Worm (Caenorhabditis elegans) whole organism, L3 larva: Measurements from ENCODE around the gene T15B7.15.

Experiments used
- R02D3.7 ChIP-seq: fragments of 150-350 bp; optimal IDR thresholded peaks from 2 replicates; lab custom pipeline; 2014; ENCODE audit warnings: missing biosample characterization, missing genetic modification characterization
- ZK546.5 ChIP-seq: sonication (generic microtip); optimal IDR thresholded peaks from 2 replicates; lab custom pipeline; 2017; ENCODE audit warnings: missing biosample characterization, missing genetic modification characterization
- aly-2 ChIP-seq: fragments of 150-350 bp; optimal IDR thresholded peaks from 2 replicates; lab custom pipeline; 2014; ENCODE audit warnings: missing biosample characterization, missing genetic modification characterization
- ceh-16 ChIP-seq: sonication (generic microtip); optimal IDR thresholded peaks from 2 replicates; lab custom pipeline; 2017; ENCODE audit warnings: missing biosample characterization, missing genetic modification characterization
- ceh-28 ChIP-seq: fragments of 150-350 bp; optimal IDR thresholded peaks from 2 replicates; lab custom pipeline; 2014; ENCODE audit warnings: missing biosample characterization, missing genetic modification reagents, missing genetic modification characterization
- ceh-82 ChIP-seq: fragments of 150-350 bp; optimal IDR thresholded peaks from 2 replicates; lab custom pipeline; 2014; ENCODE audit warnings: missing biosample characterization, missing genetic modification characterization
- ceh-9 ChIP-seq: sonication (generic microtip); optimal IDR thresholded peaks from 2 replicates; lab custom pipeline; 2018; ENCODE audit warnings: missing biosample characterization, missing genetic modification characterization
- daf-12 ChIP-seq: fragments of 150-350 bp; optimal IDR thresholded peaks from 2 replicates; lab custom pipeline; 2014; ENCODE audit warnings: missing biosample characterization, missing genetic modification reagents, missing genetic modification characterization
- egl-27 ChIP-seq: sonication (generic microtip); optimal IDR thresholded peaks from 4 replicates; lab custom pipeline; 2017; ENCODE audit warnings: missing biosample characterization, missing genetic modification reagents, missing genetic modification characterization
- egl-5 ChIP-seq: fragments of 150-350 bp; optimal IDR thresholded peaks from 2 replicates; lab custom pipeline; 2017; ENCODE audit warnings: missing biosample characterization, missing genetic modification reagents, missing genetic modification characterization, inconsistent platforms
- elt-2 ChIP-seq: sonication (generic microtip); optimal IDR thresholded peaks from 2 replicates; lab custom pipeline; 2016; ENCODE audit warnings: missing genetic modification reagents, mild to moderate bottlenecking, missing genetic modification characterization, missing compliant biosample characterization
- fkh-2 ChIP-seq: fragments of 150-350 bp; optimal IDR thresholded peaks from 2 replicates; lab custom pipeline; 2014; ENCODE audit warnings: missing biosample characterization, missing genetic modification reagents, missing genetic modification characterization
- hmg-11 ChIP-seq: sonication (generic microtip); optimal IDR thresholded peaks from 2 replicates; lab custom pipeline; 2016; ENCODE audit warnings: missing genetic modification characterization, missing compliant biosample characterization
- jun-1 ChIP-seq: fragments of 150-350 bp; optimal IDR thresholded peaks from 2 replicates; lab custom pipeline; 2014; ENCODE audit warnings: missing biosample characterization, missing genetic modification reagents, missing genetic modification characterization
- lin-39 ChIP-seq: fragments of 150-350 bp; optimal IDR thresholded peaks from 2 replicates; lab custom pipeline; 2018; ENCODE audit warnings: missing biosample characterization, missing genetic modification reagents, missing genetic modification characterization
- lsy-12 ChIP-seq: sonication (generic microtip); optimal IDR thresholded peaks from 2 replicates; lab custom pipeline; 2016; ENCODE audit warnings: mild to moderate bottlenecking, missing genetic modification characterization, missing compliant biosample characterization
- nfya-1 ChIP-seq: sonication (generic microtip); optimal IDR thresholded peaks from 2 replicates; lab custom pipeline; 2017; ENCODE audit warnings: missing genetic modification characterization, mild to moderate bottlenecking, missing compliant biosample characterization, antibody characterized with exemption, moderate library complexity; ENCODE audit not compliant: insufficient read depth
- nhr-11 ChIP-seq: fragments of 150-350 bp; optimal IDR thresholded peaks from 2 replicates; lab custom pipeline; 2014; ENCODE audit warnings: missing biosample characterization, missing genetic modification characterization
- nhr-12 ChIP-seq: fragments of 150-350 bp; optimal IDR thresholded peaks from 2 replicates; lab custom pipeline; 2014; ENCODE audit warnings: missing biosample characterization, missing genetic modification characterization
- nhr-23 ChIP-seq: fragments of 150-350 bp; optimal IDR thresholded peaks from 2 replicates; lab custom pipeline; 2014; ENCODE audit warnings: missing biosample characterization, missing genetic modification reagents, missing genetic modification characterization
- nhr-237 ChIP-seq: fragments of 150-350 bp; optimal IDR thresholded peaks from 2 replicates; lab custom pipeline; 2014; ENCODE audit warnings: missing biosample characterization, missing genetic modification characterization
- nhr-25 ChIP-seq: sonication (generic microtip); optimal IDR thresholded peaks from 2 replicates; lab custom pipeline; 2017; ENCODE audit warnings: missing biosample characterization, missing genetic modification characterization
- nhr-28 ChIP-seq: fragments of 150-350 bp; optimal IDR thresholded peaks from 2 replicates; lab custom pipeline; 2014; ENCODE audit warnings: missing biosample characterization, missing genetic modification characterization
- nhr-43 ChIP-seq: sonication (generic microtip); optimal IDR thresholded peaks from 2 replicates; lab custom pipeline; 2016; ENCODE audit warnings: mild to moderate bottlenecking, missing genetic modification characterization, missing compliant biosample characterization; ENCODE audit not compliant: poor library complexity, severe bottlenecking
- nhr-76 ChIP-seq: fragments of 150-350 bp; sonication (generic microtip); optimal IDR thresholded peaks from 5 replicates; lab custom pipeline; 2014; ENCODE audit warnings: missing biosample characterization, missing genetic modification characterization
- nhr-77 ChIP-seq: fragments of 150-350 bp; optimal IDR thresholded peaks from 2 replicates; lab custom pipeline; 2014; ENCODE audit warnings: missing biosample characterization, missing genetic modification characterization
- pha-4 ChIP-seq: fragments of 150-350 bp; optimal IDR thresholded peaks from 2 replicates; lab custom pipeline; 2014; ENCODE audit warnings: missing biosample characterization, missing genetic modification reagents, missing genetic modification characterization
- pqm-1 ChIP-seq: fragments of 150-350 bp; optimal IDR thresholded peaks from 2 replicates; lab custom pipeline; 2017; ENCODE audit warnings: missing biosample characterization, missing genetic modification characterization, inconsistent platforms
- snpc-4 ChIP-seq: fragments of 150-350 bp; optimal IDR thresholded peaks from 2 replicates; lab custom pipeline; 2014; ENCODE audit warnings: missing biosample characterization, missing genetic modification characterization
- tbx-2 ChIP-seq: sonication (generic microtip); optimal IDR thresholded peaks from 2 replicates; lab custom pipeline; 2016; ENCODE audit warnings: mild to moderate bottlenecking, missing genetic modification characterization, missing compliant biosample characterization
- unc-39 ChIP-seq: sonication (generic microtip); optimal IDR thresholded peaks from 4 replicates; lab custom pipeline; 2017; ENCODE audit warnings: missing biosample characterization, missing genetic modification characterization
- unc-62 ChIP-seq: fragments of 150-350 bp; sonication (generic microtip); optimal IDR thresholded peaks from 4 replicates; lab custom pipeline; 2014; ENCODE audit warnings: missing biosample characterization, missing genetic modification reagents, missing genetic modification characterization
- zag-1 ChIP-seq: fragments of 150-350 bp; optimal IDR thresholded peaks from 2 replicates; lab custom pipeline; 2014; ENCODE audit warnings: missing biosample characterization, missing genetic modification characterization
- ztf-11 ChIP-seq: fragments of 150-350 bp; optimal IDR thresholded peaks from 2 replicates; lab custom pipeline; 2014; ENCODE audit warnings: missing biosample characterization, missing genetic modification characterization

The T15B7.15 gene

DNA sequence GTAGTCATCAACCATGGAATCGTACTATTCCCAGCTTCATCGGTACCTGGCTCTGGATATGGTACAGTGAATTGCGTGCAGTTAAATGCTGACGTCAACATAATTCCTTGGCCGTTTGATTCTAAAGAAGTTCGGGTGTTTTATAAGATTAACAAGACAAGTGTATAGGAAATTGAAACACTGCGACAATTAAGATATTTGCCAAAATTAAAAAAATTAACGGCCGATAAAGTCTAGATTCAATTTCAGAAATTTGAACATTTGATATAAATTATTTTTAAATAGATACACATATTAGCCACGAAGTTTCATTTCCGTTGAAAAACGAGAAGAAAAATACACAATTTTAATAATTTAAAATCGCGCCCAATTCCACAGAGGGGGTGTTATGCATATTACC lies 32.1 kb downstream of the T15B7.15 start, which contains the start of gene dmsr-12:
Gene dmsr-12 (minus strand): TSS at position 101 of the 400 bp plus-strand sequence.
- no peak for TF ChIP-seq R02D3.7 (tag; lab: Kevin White, UChicago)
- no peak for TF ChIP-seq unc-62 (GFP tag; lab: Kevin White, UChicago)
- TF ChIP-seq nhr-28 (tag; lab: Kevin White, UChicago), result no peak
- no peak for TF ChIP-seq nhr-237 (tag; lab: Kevin White, UChicago)
- TF ChIP-seq fkh-2 (tag; lab: Kevin White, UChicago), result no peak
- TF ChIP-seq ceh-28 (tag; lab: Kevin White, UChicago), result no peak

ce11 chrV:6803992-6804391 lies 34.5 kb downstream of the T15B7.15 start, which contains the start of gene dmsr-11:
TSS of gene dmsr-11 (minus strand) at chrV:6804092.
- no peak for TF ChIP-seq unc-39 (tag; lab: Kevin White, UChicago)
- TF ChIP-seq nhr-77 (tag; lab: Kevin White, UChicago), result no peak
- no peak for TF ChIP-seq elt-2
- TF ChIP-seq lsy-12 (tag; lab: Kevin White, UChicago), result no peak
- no peak for TF ChIP-seq nhr-237 (tag; lab: Kevin White, UChicago)
- TF ChIP-seq ZK546.5, result no peak
- no peak for TF ChIP-seq nhr-76
- no peak for TF ChIP-seq egl-5 (tag; lab: Kevin White, UChicago)
- no peak for TF ChIP-seq zag-1 (tag; lab: Kevin White, UChicago)
- no peak for TF ChIP-seq nhr-43 (tag; lab: Kevin White, UChicago)
- no peak for TF ChIP-seq fkh-2 (tag; lab: Kevin White, UChicago)
- TF ChIP-seq nhr-11 (tag; lab: Kevin White, UChicago), result no peak
- TF ChIP-seq ceh-16 (tag; lab: Kevin White, UChicago), result no peak
- TF ChIP-seq, all 47 proteins: peak for 0

- TF ChIP-seq nhr-28 (tag; lab: Kevin White, UChicago), result no peak
- no peak for TF ChIP-seq jun-1
- no peak for TF ChIP-seq tbx-2 (tag; lab: Kevin White, UChicago)
- no peak for TF ChIP-seq hmg-11
- TF ChIP-seq elt-2, result no peak
- no peak for TF ChIP-seq egl-5 (tag; lab: Kevin White, UChicago)
- TF ChIP-seq ceh-82 (tag; lab: Kevin White, UChicago), result no peak
- no peak for TF ChIP-seq nhr-23 (tag; lab: Kevin White, UChicago)
- TF ChIP-seq nhr-12 (tag; lab: Kevin White, UChicago), result no peak
- TF ChIP-seq, all 47 proteins: peak for 0
Observed at ce11 chrV:6801850-6802249, 36.6 kb downstream of the T15B7.15 start, which contains the start of gene dmsr-10. TSS of gene dmsr-10 (minus strand) at chrV:6801950.

DNA sequence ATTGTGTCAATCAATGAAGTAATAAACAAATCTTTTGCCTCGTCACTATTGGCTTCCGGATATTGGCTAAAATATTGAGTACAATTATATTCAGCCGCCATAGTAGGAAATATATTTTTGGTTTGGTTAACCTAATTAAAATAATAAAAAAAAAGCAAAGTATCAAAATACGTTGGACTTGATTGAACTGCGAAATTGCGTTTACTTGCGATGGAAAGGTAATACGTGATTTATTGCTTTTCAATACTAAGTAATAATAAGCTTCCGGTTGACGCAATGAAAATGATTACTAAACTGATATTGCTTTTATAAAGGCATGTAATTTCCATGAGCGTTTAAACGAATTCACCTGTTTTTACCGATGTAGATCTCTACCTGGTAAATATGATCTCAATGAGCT lies 38.9 kb downstream of the T15B7.15 start, which contains the start of gene dmsr-9:
Gene dmsr-9 (minus strand): TSS at position 101 of the 400 bp plus-strand sequence.
- TF ChIP-seq zag-1 (tag; lab: Kevin White, UChicago), result no peak

- TF ChIP-seq R02D3.7 (tag; lab: Kevin White, UChicago), result peak; percentile 10
- TF ChIP-seq unc-39 (tag; lab: Kevin White, UChicago), result no peak
- TF ChIP-seq pha-4 (tag; lab: Kevin White, UChicago), result peak; percentile 58
- peak; percentile 63 for TF ChIP-seq nfya-1 (tag; lab: Kevin White, UChicago)
- no peak for TF ChIP-seq fkh-2 (tag; lab: Kevin White, UChicago)
- TF ChIP-seq ceh-9 (tag; lab: Kevin White, UChicago), result no peak
- TF ChIP-seq daf-12, result no peak
- TF ChIP-seq snpc-4, result peak; percentile 11
- peak; percentile 16 for TF ChIP-seq elt-2
- no peak for TF ChIP-seq nhr-43 (tag; lab: Kevin White, UChicago)
- TF ChIP-seq lin-39 (tag; lab: Kevin White, UChicago), result peak; percentile 83
- TF ChIP-seq unc-62 (GFP tag; lab: Kevin White, UChicago), result no peak
- TF ChIP-seq aly-2 (tag; lab: Kevin White, UChicago), result no peak
- TF ChIP-seq pqm-1, result no peak
- TF ChIP-seq nhr-25 (tag; lab: Kevin White, UChicago), result no peak
- TF ChIP-seq nhr-23 (tag; lab: Kevin White, UChicago), result peak; percentile 65
- TF ChIP-seq lsy-12 (tag; lab: Kevin White, UChicago), result no peak
- no peak for TF ChIP-seq ZK546.5
- TF ChIP-seq egl-27 (tag; lab: Kevin White, UChicago), result no peak
- peak; percentile 47 for TF ChIP-seq egl-5 (tag; lab: Kevin White, UChicago)
- TF ChIP-seq ztf-11 (tag; lab: Kevin White, UChicago), result no peak
- peak; percentile 88 for TF ChIP-seq hmg-11
- no peak for TF ChIP-seq ceh-16 (tag; lab: Kevin White, UChicago)
Observed at ce11 chrV:6796894-6797293, 41.6 kb downstream of the T15B7.15 start.
